Fruit fly (Drosophila melanogaster) whole organism, wandering third instar larva: ENCODE measurements around the gene Hipk.

ENCODE experiments used
- Abd-B ChIP-seq: fragments of >200 bp; optimal IDR thresholded peaks from 2 replicates; lab custom pipeline; 2017; ENCODE audit warnings: missing biosample characterization, missing genetic modification characterization
- CG32264 ChIP-seq: fragments of 200-800 bp; sonication (Bioruptor generic); optimal IDR thresholded peaks from 2 replicates; lab custom pipeline; 2016; ENCODE audit warnings: missing biosample characterization, missing genetic modification characterization
- CG9705 ChIP-seq: fragments of 200-800 bp; sonication (Bioruptor generic); optimal IDR thresholded peaks from 2 replicates; lab custom pipeline; 2018; ENCODE audit warnings: missing biosample characterization, mild to moderate bottlenecking, missing genetic modification characterization
- CrebA ChIP-seq: fragments of 200-800 bp; sonication (Bioruptor generic); optimal IDR thresholded peaks from 2 replicates; lab custom pipeline; 2016; ENCODE audit warnings: missing biosample characterization, mild to moderate bottlenecking, missing genetic modification characterization, borderline replicate concordance
- Dfd ChIP-seq: fragments of >200 bp; optimal IDR thresholded peaks from 2 replicates; lab custom pipeline; 2017; ENCODE audit warnings: missing biosample characterization, missing genetic modification characterization
- GATAd ChIP-seq: sonication (Bioruptor generic); optimal IDR thresholded peaks from 2 replicates; lab custom pipeline; 2016; ENCODE audit warnings: missing biosample characterization, missing genetic modification characterization
- HLH106 ChIP-seq: fragments of 200-800 bp; optimal IDR thresholded peaks from 3 replicates; lab custom pipeline; 2019; ENCODE audit warnings: missing biosample characterization, mild to moderate bottlenecking, missing genetic modification characterization, moderate library complexity
- Hnf4 ChIP-seq: fragments of 200-800 bp; sonication (Bioruptor generic); optimal IDR thresholded peaks from 2 replicates; lab custom pipeline; 2016; ENCODE audit warnings: missing biosample characterization, mild to moderate bottlenecking, missing genetic modification characterization
- Hr78 ChIP-seq: fragments of >200 bp; optimal IDR thresholded peaks from 2 replicates; lab custom pipeline; 2017; ENCODE audit warnings: missing biosample characterization, missing genetic modification characterization
- Hr83 ChIP-seq: fragments of 200-300 bp; sonication (Bioruptor generic); optimal IDR thresholded peaks from 2 replicates; lab custom pipeline; 2016; ENCODE audit warnings: missing biosample characterization, mild to moderate bottlenecking, missing genetic modification characterization, moderate library complexity; ENCODE audit not compliant: poor library complexity, severe bottlenecking
- Jra ChIP-seq: sonication (Bioruptor generic); optimal IDR thresholded peaks from 2 replicates; lab custom pipeline; 2016; ENCODE audit warnings: missing biosample characterization, missing genetic modification characterization
- Mio ChIP-seq: sonication (Bioruptor generic); optimal IDR thresholded peaks from 2 replicates; lab custom pipeline; 2016; ENCODE audit warnings: missing biosample characterization, missing genetic modification characterization
- Myc ChIP-seq: fragments of >200 bp; optimal IDR thresholded peaks from 2 replicates; lab custom pipeline; 2017
- N ChIP-seq: fragments of >200 bp; optimal IDR thresholded peaks from 2 replicates; lab custom pipeline; 2018; ENCODE audit warnings: missing biosample characterization, missing external identifiers, missing genetic modification characterization
- OdsH ChIP-seq: fragments of 200-800 bp; sonication (Bioruptor generic); optimal IDR thresholded peaks from 2 replicates; lab custom pipeline; 2016; ENCODE audit warnings: missing biosample characterization, mild to moderate bottlenecking, missing genetic modification characterization
- Rel ChIP-seq, 2 experiments: fragments of 200-800 bp; sonication (Bioruptor generic) in 1 of 2; optimal IDR thresholded peaks; 2 replicates in 1 of 2; 3 replicates in 1 of 2; lab custom pipeline; 2016 to 2019; ENCODE audit warnings: mild to moderate bottlenecking in 2 of 2, missing biosample characterization in 2 of 2, missing genetic modification characterization in 2 of 2, moderate library complexity in 1 of 2
- Sp1 ChIP-seq: fragments of 200-800 bp; sonication (Bioruptor generic); optimal IDR thresholded peaks from 3 replicates; lab custom pipeline; 2019; ENCODE audit warnings: missing biosample characterization, mild to moderate bottlenecking, missing genetic modification characterization, moderate library complexity
- Vsx2 ChIP-seq: fragments of 200-300, 225-300 bp; sonication (Bioruptor generic); optimal IDR thresholded peaks from 2 replicates; lab custom pipeline; 2018; ENCODE audit warnings: missing biosample characterization, missing genetic modification characterization; ENCODE audit not compliant: partially characterized antibody
- br ChIP-seq: fragments of 200-800 bp; sonication (Bioruptor generic); optimal IDR thresholded peaks from 2 replicates; lab custom pipeline; 2016; ENCODE audit warnings: missing biosample characterization, missing genetic modification characterization
- brk ChIP-seq: fragments of 200-800 bp; sonication (Bioruptor generic); optimal IDR thresholded peaks from 2 replicates; lab custom pipeline; 2016; ENCODE audit warnings: missing biosample characterization, mild to moderate bottlenecking, missing genetic modification characterization
- dl ChIP-seq, 2 experiments: fragments of 175-275, 200-275 bp in 1 of 2; fragments of 200-275 bp in 1 of 2; sonication (Bioruptor generic); optimal IDR thresholded peaks; lab custom pipeline; 2018; ENCODE audit warnings: mild to moderate bottlenecking in 2 of 2, missing biosample characterization in 2 of 2, missing genetic modification characterization in 2 of 2, moderate library complexity in 2 of 2; ENCODE audit not compliant: partially characterized antibody in 2 of 2, insufficient read depth in 1 of 2
- dmrt93B ChIP-seq: fragments of 200-800 bp; sonication (Bioruptor generic); optimal IDR thresholded peaks from 2 replicates; lab custom pipeline; 2018; ENCODE audit warnings: missing biosample characterization, mild to moderate bottlenecking, missing genetic modification characterization
- dsf ChIP-seq: sonication (Bioruptor generic); optimal IDR thresholded peaks from 2 replicates; lab custom pipeline; 2016; ENCODE audit warnings: missing biosample characterization, missing genetic modification characterization, borderline replicate concordance
- ey ChIP-seq: fragments of 200-800 bp; sonication (Bioruptor generic); optimal IDR thresholded peaks from 2 replicates; lab custom pipeline; 2016; ENCODE audit warnings: missing biosample characterization, missing genetic modification characterization
- foxo ChIP-seq, 2 experiments: fragments of 200-800 bp; sonication (Bioruptor generic); optimal IDR thresholded peaks; 2 replicates in 1 of 2; 3 replicates in 1 of 2; lab custom pipeline; 2016 to 2017; ENCODE audit warnings: missing biosample characterization in 2 of 2, missing genetic modification characterization in 2 of 2
- fru ChIP-seq: fragments of 200-800 bp; sonication (Bioruptor generic); optimal IDR thresholded peaks from 3 replicates; lab custom pipeline; 2016; ENCODE audit warnings: missing biosample characterization, mild to moderate bottlenecking, missing genetic modification characterization
- h ChIP-seq: fragments of 200-800 bp; sonication (Bioruptor generic); optimal IDR thresholded peaks from 3 replicates; lab custom pipeline; 2016; ENCODE audit warnings: missing biosample characterization, mild to moderate bottlenecking, missing genetic modification characterization
- jim ChIP-seq: fragments of 175-275, 200-325 bp; sonication (Bioruptor generic); optimal IDR thresholded peaks from 2 replicates; lab custom pipeline; 2016; ENCODE audit warnings: missing biosample characterization, mild to moderate bottlenecking, missing genetic modification characterization
- lola ChIP-seq: fragments of >200 bp; optimal IDR thresholded peaks from 2 replicates; lab custom pipeline; 2017; ENCODE audit warnings: missing biosample characterization, missing genetic modification characterization
- pan ChIP-seq: fragments of >200 bp; optimal IDR thresholded peaks from 2 replicates; lab custom pipeline; 2017
- psq ChIP-seq: fragments of 200-800 bp; sonication (Bioruptor generic); optimal IDR thresholded peaks from 3 replicates; lab custom pipeline; 2017; ENCODE audit warnings: missing biosample characterization, mild to moderate bottlenecking, missing genetic modification characterization, moderate library complexity
- rgr ChIP-seq: fragments of 200-800 bp; sonication (Bioruptor generic); optimal IDR thresholded peaks from 3 replicates; lab custom pipeline; 2016; ENCODE audit warnings: missing biosample characterization, mild to moderate bottlenecking, missing genetic modification characterization
- sage ChIP-seq: fragments of 200-800 bp; sonication (Bioruptor generic); optimal IDR thresholded peaks from 2 replicates; lab custom pipeline; 2016; ENCODE audit warnings: missing biosample characterization, mild to moderate bottlenecking, missing genetic modification characterization
- sv ChIP-seq: fragments of 200-800 bp; sonication (Bioruptor generic); optimal IDR thresholded peaks from 3 replicates; lab custom pipeline; 2016; ENCODE audit warnings: missing biosample characterization, missing genetic modification characterization
- tai ChIP-seq: sonication (Bioruptor generic); optimal IDR thresholded peaks from 2 replicates; lab custom pipeline; 2016; ENCODE audit warnings: missing biosample characterization, missing genetic modification characterization
- usp ChIP-seq: fragments of >200 bp; optimal IDR thresholded peaks from 2 replicates; lab custom pipeline; 2017; ENCODE audit warnings: missing biosample characterization, missing genetic modification characterization
- woc ChIP-seq: sonication (Bioruptor generic); optimal IDR thresholded peaks from 2 replicates; lab custom pipeline; 2016; ENCODE audit warnings: missing biosample characterization, mild to moderate bottlenecking, missing genetic modification characterization

Hipk gene

dm6 chr3L:563002-563627 lies 20.3 kb downstream of the Hipk start:
- TF ChIP-seq ey (GFP tag; lab: Kevin White, UChicago) (peak; percentile 8), sage (GFP tag; lab: Kevin White, UChicago) (no peak), dsf (GFP tag; lab: Kevin White, UChicago) (no peak), HLH106 (tag; lab: Kevin White, UChicago) (peak; percentile 4), sv (GFP tag; lab: Kevin White, UChicago) (peak; percentile 2), h (GFP tag; lab: Kevin White, UChicago) (peak; percentile 44), woc (no peak), rgr (GFP tag; lab: Kevin White, UChicago) (peak; percentile 14), fru (GFP tag; lab: Kevin White, UChicago) (peak; percentile 13), br (GFP tag; lab: Kevin White, UChicago) (peak; percentile 11), foxo (GFP tag; optimal IDR thresholded peaks at IDR 0.05; lab: Kevin White, UChicago) (peak in 1 of 2 experiments; percentile 14), Hr83 (GFP tag; lab: Kevin White, UChicago) (no peak), OdsH (GFP tag; lab: Kevin White, UChicago) (peak; percentile 4)

DNA sequence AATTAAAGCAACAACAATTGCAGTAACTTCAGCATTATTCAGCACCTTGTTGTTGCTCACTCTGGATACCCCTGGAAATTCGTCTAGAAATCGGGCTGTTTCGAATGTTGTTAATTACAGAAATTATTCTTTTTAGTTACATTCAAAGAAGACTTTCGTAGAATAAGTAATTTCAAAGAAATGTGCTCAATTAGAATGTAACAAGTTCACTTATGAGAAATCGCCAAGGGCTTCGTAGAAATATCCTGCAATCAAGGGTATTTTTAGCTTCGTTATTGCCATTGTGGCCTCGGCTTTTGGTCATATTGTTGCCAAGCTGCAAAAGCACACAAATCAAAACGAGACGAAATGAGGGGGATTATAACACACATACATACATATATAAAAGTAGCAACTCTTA lies 21.1 kb downstream of the Hipk start:
- TF ChIP-seq HLH106 (tag; lab: Kevin White, UChicago), result no peak
- no peak for TF ChIP-seq Rel (GFP tag; optimal IDR thresholded peaks at IDR 0.05; lab: Kevin White, UChicago)
- TF ChIP-seq Rel (tag; optimal IDR thresholded peaks at IDR 0.05; lab: Kevin White, UChicago), result no peak
- TF ChIP-seq psq (GFP tag; lab: Kevin White, UChicago), result no peak
- TF ChIP-seq brk (GFP tag; lab: Kevin White, UChicago), result no peak
- TF ChIP-seq rgr (GFP tag; lab: Kevin White, UChicago), result no peak
- TF ChIP-seq sv (GFP tag; lab: Kevin White, UChicago), result no peak
- TF ChIP-seq Mio (GFP tag; lab: Kevin White, UChicago), result no peak
- TF ChIP-seq Abd-B (GFP tag; lab: Kevin White, UChicago), result no peak

dm6 chr3L:565561-565960 lies 22.7 kb downstream of the Hipk start:
- no peak for TF ChIP-seq GATAd (GFP tag; lab: Kevin White, UChicago)
- TF ChIP-seq sv (GFP tag; lab: Kevin White, UChicago), result no peak
- peak; percentile 73 for TF ChIP-seq psq (GFP tag; lab: Kevin White, UChicago)
- TF ChIP-seq rgr (GFP tag; lab: Kevin White, UChicago), result no peak
- TF ChIP-seq Rel (GFP tag; optimal IDR thresholded peaks at IDR 0.05; lab: Kevin White, UChicago), result no peak
- TF ChIP-seq Rel (tag; optimal IDR thresholded peaks at IDR 0.05; lab: Kevin White, UChicago), result no peak

dm6 chr3L:565964-566627 lies 23.2 kb downstream of the Hipk start:
- TF ChIP-seq sage (GFP tag; lab: Kevin White, UChicago), result no peak
- TF ChIP-seq ey (GFP tag; lab: Kevin White, UChicago), result peak; percentile 80
- no peak for TF ChIP-seq Vsx2
- TF ChIP-seq Hr83 (GFP tag; lab: Kevin White, UChicago), result no peak
- no peak for TF ChIP-seq jim (GFP tag; lab: Kevin White, UChicago)
- TF ChIP-seq CrebA, result no peak
- TF ChIP-seq dsf (GFP tag; lab: Kevin White, UChicago), result no peak
- no peak for TF ChIP-seq usp (GFP tag; lab: Kevin White, UChicago)
- TF ChIP-seq dmrt93B, result peak; percentile 74
- TF ChIP-seq Myc (lab: Kevin White, UChicago), result no peak
- TF ChIP-seq br (GFP tag; lab: Kevin White, UChicago), result peak; percentile 73
- no peak for TF ChIP-seq dl (GFP tag; optimal IDR thresholded peaks at IDR 0.05; lab: Kevin White, UChicago; ENCODE audit: insufficient read depth in 1 of 2, partially characterized antibody in 2 of 2)
- peak; percentile 51 for TF ChIP-seq CG9705
- no peak for TF ChIP-seq Hr78 (GFP tag; lab: Kevin White, UChicago)
- no peak for TF ChIP-seq Dfd (GFP tag; lab: Kevin White, UChicago)
- no peak for TF ChIP-seq Mio (GFP tag; lab: Kevin White, UChicago)
- no peak for TF ChIP-seq sv (GFP tag; lab: Kevin White, UChicago)
- TF ChIP-seq brk (GFP tag; lab: Kevin White, UChicago), result no peak
- TF ChIP-seq Hnf4 (GFP tag; lab: Kevin White, UChicago), result no peak
- TF ChIP-seq HLH106 (tag; lab: Kevin White, UChicago), result peak; percentile 85
- TF ChIP-seq pan (lab: Kevin White, UChicago), result no peak
- no peak for TF ChIP-seq lola
- TF ChIP-seq tai, result no peak
- TF ChIP-seq N (GFP tag; lab: Kevin White, UChicago), result no peak
- TF ChIP-seq Abd-B (GFP tag; lab: Kevin White, UChicago), result no peak
- no peak for TF ChIP-seq GATAd (GFP tag; lab: Kevin White, UChicago)
- peak; percentile 82 for TF ChIP-seq Sp1 (GFP tag; lab: Kevin White, UChicago)
- TF ChIP-seq Rel (GFP tag; optimal IDR thresholded peaks at IDR 0.05; lab: Kevin White, UChicago), result no peak
- peak; percentile 16 for TF ChIP-seq Rel (tag; optimal IDR thresholded peaks at IDR 0.05; lab: Kevin White, UChicago)
- TF ChIP-seq fru (GFP tag; lab: Kevin White, UChicago), result peak; percentile 81
- peak; percentile 69 for TF ChIP-seq rgr (GFP tag; lab: Kevin White, UChicago)
- peak in 1 of 2 experiments; percentile 77 for TF ChIP-seq foxo (GFP tag; optimal IDR thresholded peaks at IDR 0.05; lab: Kevin White, UChicago)
- TF ChIP-seq CG32264, result peak; percentile 27
- peak; percentile 65 for TF ChIP-seq psq (GFP tag; lab: Kevin White, UChicago)
- peak; percentile 68 for TF ChIP-seq woc
- TF ChIP-seq OdsH (GFP tag; lab: Kevin White, UChicago), result peak; percentile 70
- TF ChIP-seq Jra, result no peak
